Worm (Caenorhabditis elegans): Measurements from ENCODE around the gene pdha-1.

DNA sequence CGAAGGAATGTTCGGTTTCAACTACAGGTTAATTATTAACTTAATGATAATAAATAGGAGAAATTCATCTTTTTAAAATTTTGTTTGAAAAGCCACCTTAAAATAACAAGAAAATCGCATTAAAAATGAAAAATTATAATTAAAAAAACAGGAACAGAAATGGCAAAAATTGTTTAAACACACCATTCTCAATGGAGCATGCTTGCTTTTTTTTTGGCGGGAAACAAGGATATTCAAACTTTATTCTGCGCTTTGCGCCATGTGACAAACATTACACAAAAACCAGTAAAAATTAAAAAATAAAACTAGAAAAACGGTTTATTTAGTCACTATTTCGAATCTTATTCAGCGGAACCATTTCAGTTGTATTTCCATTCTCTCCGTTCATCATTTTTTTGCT, 37.4 kb upstream of the pdha-1 start:
- no peak for TF ChIP-seq nhr-28 (tag; optimal IDR thresholded peaks at IDR 0.05)
- no peak for TF ChIP-seq madf-9 (GFP tag; conservative IDR thresholded peaks at IDR 0.05)
- TF ChIP-seq pha-4 (GFP tag; IDR thresholded peaks at IDR 0.05), result no peak
- no peak for TF ChIP-seq pha-4 (tag; optimal IDR thresholded peaks at IDR 0.05)
